Fruit fly (Drosophila melanogaster) whole organism: Measurements from ENCODE around the gene Hsc70-4.

Source experiments
- CG8478 ChIP-seq: fragments of >200 bp; optimal IDR thresholded peaks from 2 replicates; lab custom pipeline; 2018; ENCODE audit warnings: inconsistent platforms
- Dll ChIP-seq: fragments of >200 bp; optimal IDR thresholded peaks from 2 replicates; lab custom pipeline; 2017
- pan ChIP-seq: fragments of >200 bp; optimal IDR thresholded peaks from 2 replicates; lab custom pipeline; 2017
- usp ChIP-seq: fragments of >200 bp; optimal IDR thresholded peaks from 2 replicates; lab custom pipeline; 2017; ENCODE audit warnings: missing biosample characterization, missing genetic modification characterization, mixed read lengths

DNA sequence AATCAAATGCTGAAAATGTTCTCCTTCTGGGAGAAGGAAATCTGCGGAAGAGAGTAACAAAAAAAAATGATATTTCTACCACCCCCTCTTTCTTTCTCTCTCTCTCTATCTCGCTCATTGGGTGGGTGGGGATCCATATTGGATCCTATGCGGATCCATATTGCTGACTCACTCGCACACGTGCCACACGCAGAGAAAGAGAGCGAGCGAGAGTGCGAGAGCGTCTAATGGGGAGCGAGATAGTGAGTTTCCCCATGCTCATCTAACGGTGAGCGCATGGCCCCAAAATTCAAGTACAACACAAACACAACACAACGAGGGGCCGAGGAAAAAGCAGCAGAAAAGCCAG is 44.2 kb downstream of the Hsc70-4 start:
- no peak for TF ChIP-seq usp
- no peak for TF ChIP-seq Dll
- no peak for TF ChIP-seq CG8478 (lab: Kevin White, UChicago)
- no peak for TF ChIP-seq pan
